Fruit fly (Drosophila melanogaster) whole organism, embryonic: ENCODE measurements around the gene Chchd2.

Source experiments
- CG10274 ChIP-seq: fragments of 200-800 bp; sonication (Bioruptor generic); optimal IDR thresholded peaks from 3 replicates; lab custom pipeline; 2017; ENCODE audit warnings: missing biosample characterization, mild to moderate bottlenecking, missing genetic modification characterization
- CG10321 ChIP-seq: fragments of 200-800 bp; sonication (Bioruptor generic); IDR thresholded peaks from 2 replicates; pipeline ENCODE4 v1.3.6; 2022; ENCODE audit warnings: missing biosample characterization, missing genetic modification characterization
- CG10959 ChIP-seq: fragments of 200-800 bp; sonication (Bioruptor generic); IDR thresholded peaks from 2 replicates; pipeline ENCODE4 v1.3.6; 2022; ENCODE audit warnings: missing biosample characterization, missing genetic modification characterization
- CG12071 ChIP-seq: fragments of 200-800 bp; sonication (Bioruptor generic); optimal IDR thresholded peaks from 3 replicates; lab custom pipeline; 2018; ENCODE audit warnings: missing biosample characterization, mild to moderate bottlenecking, missing genetic modification characterization
- CG14860 ChIP-seq: fragments of 200-800 bp; sonication (Bioruptor generic); IDR thresholded peaks from 3 replicates; pipeline ENCODE4 v1.3.6; 2022; ENCODE audit warnings: missing biosample characterization, missing genetic modification characterization; ENCODE audit not compliant: partially characterized antibody
- CG15601 ChIP-seq: fragments of 200-800 bp; sonication (Bioruptor generic); optimal IDR thresholded peaks from 3 replicates; lab custom pipeline; 2019; ENCODE audit warnings: missing biosample characterization, mild to moderate bottlenecking, missing genetic modification characterization, moderate library complexity
- CG16815 ChIP-seq: fragments of 200-800 bp; sonication (Bioruptor generic); optimal IDR thresholded peaks from 3 replicates; lab custom pipeline; 2017; ENCODE audit warnings: missing biosample characterization, mild to moderate bottlenecking, missing genetic modification characterization
- CG17186 ChIP-seq: fragments of 200-800 bp; sonication (Bioruptor generic); optimal IDR thresholded peaks from 3 replicates; lab custom pipeline; 2017; ENCODE audit warnings: missing biosample characterization, missing genetic modification reagents, missing genetic modification characterization
- CG17328 ChIP-seq: fragments of 200-800 bp; sonication (Bioruptor generic); IDR thresholded peaks from 2 replicates; pipeline ENCODE4 v1.3.6; 2022; ENCODE audit warnings: missing biosample characterization, missing genetic modification characterization
- CG1792 ChIP-seq: fragments of 200-800 bp; sonication (Bioruptor generic); optimal IDR thresholded peaks from 2 replicates; lab custom pipeline; 2016; ENCODE audit warnings: missing biosample characterization, missing genetic modification characterization
- CG2712 ChIP-seq: fragments of 200-800 bp; optimal IDR thresholded peaks from 3 replicates; lab custom pipeline; 2019; ENCODE audit warnings: missing biosample characterization, mild to moderate bottlenecking, missing genetic modification characterization, moderate library complexity
- CG2875 ChIP-seq: fragments of 200-800 bp; sonication (Bioruptor generic); optimal IDR thresholded peaks from 2 replicates; lab custom pipeline; 2017; ENCODE audit warnings: missing biosample characterization, mild to moderate bottlenecking, missing genetic modification characterization, missing genetic modification reagents
- CG30403 ChIP-seq: fragments of 200-800 bp; sonication (Bioruptor generic); optimal IDR thresholded peaks from 3 replicates; lab custom pipeline; 2016; ENCODE audit warnings: missing biosample characterization, missing genetic modification characterization
- CG43689 ChIP-seq: fragments of 200-800 bp; sonication (Bioruptor generic); IDR thresholded peaks from 2 replicates; pipeline ENCODE4 v1.3.6; 2022; ENCODE audit warnings: missing biosample characterization, missing genetic modification characterization
- CG4707 ChIP-seq: fragments of 200-800 bp; sonication (Bioruptor generic); optimal IDR thresholded peaks from 2 replicates; lab custom pipeline; 2018; ENCODE audit warnings: missing biosample characterization, mild to moderate bottlenecking, missing genetic modification characterization, moderate library complexity
- CG5953 ChIP-seq: fragments of 200-800 bp; sonication (Bioruptor generic); IDR thresholded peaks from 2 replicates; pipeline ENCODE4 v1.3.6; 2022; ENCODE audit warnings: missing biosample characterization, missing genetic modification characterization
- CG7839 ChIP-seq: fragments of 200-800 bp; sonication (Bioruptor generic); optimal IDR thresholded peaks from 3 replicates; lab custom pipeline; 2018; ENCODE audit warnings: missing biosample characterization, mild to moderate bottlenecking, missing genetic modification characterization, moderate library complexity
- CG8765 ChIP-seq: fragments of 200-800 bp; sonication (Bioruptor generic); IDR thresholded peaks from 2 replicates; pipeline ENCODE4 v1.3.6; 2022; ENCODE audit warnings: missing biosample characterization, missing genetic modification characterization
- CG8924 ChIP-seq: fragments of 200-800 bp; optimal IDR thresholded peaks from 3 replicates; lab custom pipeline; 2019; ENCODE audit warnings: missing biosample characterization, mild to moderate bottlenecking, missing genetic modification characterization, moderate library complexity
- CG9876 ChIP-seq: fragments of 200-800 bp; sonication (Bioruptor generic); optimal IDR thresholded peaks from 2 replicates; lab custom pipeline; 2016; ENCODE audit warnings: missing biosample characterization, missing genetic modification characterization
- Dll ChIP-seq: fragments of 200-800 bp; sonication (Bioruptor generic); IDR thresholded peaks from 4 replicates; pipeline ENCODE4 v1.3.6; 2022; ENCODE audit warnings: missing biosample characterization, missing genetic modification characterization; ENCODE audit not compliant: partially characterized antibody
- E2f1 ChIP-seq: fragments of 200-800 bp; sonication (Bioruptor generic); IDR thresholded peaks from 2 replicates; pipeline ENCODE4 v1.3.6; 2022; ENCODE audit warnings: missing biosample characterization, missing genetic modification characterization
- Ets65A ChIP-seq: fragments of 200-800 bp; sonication (Bioruptor generic); peaks from one replicate; lab custom pipeline; 2016; ENCODE audit warnings: missing biosample characterization, missing genetic modification characterization
- Ets97D ChIP-seq: fragments of 200-800 bp; sonication (Bioruptor generic); optimal IDR thresholded peaks from 3 replicates; lab custom pipeline; 2016; ENCODE audit warnings: missing biosample characterization, missing genetic modification characterization
- HHEX ChIP-seq: fragments of 200-800 bp; sonication (Bioruptor generic); optimal IDR thresholded peaks from 3 replicates; lab custom pipeline; 2017; ENCODE audit warnings: missing biosample characterization, mild to moderate bottlenecking, missing genetic modification characterization, missing genetic modification reagents
- HLH4C ChIP-seq: fragments of 200-800 bp; sonication (Bioruptor generic); IDR thresholded peaks from 3 replicates; pipeline ENCODE4 v1.3.6; 2022; ENCODE audit warnings: missing biosample characterization, missing genetic modification characterization; ENCODE audit not compliant: partially characterized antibody
- HLH54F ChIP-seq: fragments of 200-800 bp; sonication (Bioruptor generic); optimal IDR thresholded peaks from 3 replicates; lab custom pipeline; 2016; ENCODE audit warnings: missing biosample characterization, missing genetic modification characterization
- Hmr ChIP-seq: fragments of 200-800 bp; sonication (Bioruptor generic); optimal IDR thresholded peaks from 3 replicates; lab custom pipeline; 2017; ENCODE audit warnings: mild to moderate bottlenecking, missing biosample characterization, missing genetic modification reagents, missing genetic modification characterization
- Lhr ChIP-seq: fragments of 200-800 bp; sonication (Bioruptor generic); optimal IDR thresholded peaks from 3 replicates; lab custom pipeline; 2017; ENCODE audit warnings: mild to moderate bottlenecking, missing biosample characterization, missing genetic modification reagents, missing genetic modification characterization
- Lim3 ChIP-seq: fragments of 200-800 bp; sonication (Bioruptor generic); IDR thresholded peaks from 2 replicates; pipeline ENCODE4 v1.3.6; 2022; ENCODE audit warnings: missing biosample characterization, missing genetic modification characterization
- Mad ChIP-seq: fragments of 200-800 bp; sonication (Bioruptor generic); optimal IDR thresholded peaks from 2 replicates; lab custom pipeline; 2016; ENCODE audit warnings: missing biosample characterization, missing genetic modification characterization
- Med ChIP-seq: fragments of 200-800 bp; sonication (Bioruptor generic); peaks from one replicate; lab custom pipeline; 2016; ENCODE audit warnings: missing biosample characterization, missing genetic modification characterization, mild to moderate bottlenecking, inconsistent platforms, moderate library complexity
- Nf-YB ChIP-seq: fragments of 200-800 bp; sonication (Bioruptor generic); optimal IDR thresholded peaks from 3 replicates; lab custom pipeline; 2019; ENCODE audit warnings: missing biosample characterization, mild to moderate bottlenecking, missing genetic modification characterization, moderate library complexity
- Pdp1 ChIP-seq, 2 experiments: fragments of 200-800 bp; sonication (Bioruptor generic); optimal IDR thresholded peaks; 3 replicates each; lab custom pipeline; 2016; ENCODE audit warnings: missing biosample characterization in 2 of 2, missing genetic modification characterization in 2 of 2, mild to moderate bottlenecking in 1 of 2, moderate library complexity in 1 of 2
- Usf ChIP-seq: fragments of 200-800 bp; sonication (Bioruptor generic); optimal IDR thresholded peaks from 2 replicates; lab custom pipeline; 2017; ENCODE audit warnings: missing genotype, missing biosample characterization, missing genetic modification characterization
- YL-1 ChIP-seq: fragments of 200-800 bp; sonication (Bioruptor generic); optimal IDR thresholded peaks from 3 replicates; lab custom pipeline; 2017; ENCODE audit warnings: missing biosample characterization, mild to moderate bottlenecking, missing genetic modification characterization
- aop ChIP-seq: fragments of 200-800 bp; sonication (Bioruptor generic); IDR thresholded peaks from 2 replicates; pipeline ENCODE4 v1.3.6; 2022; ENCODE audit warnings: missing biosample characterization, missing genetic modification characterization
- corto ChIP-seq: fragments of 200-800 bp; sonication (Bioruptor generic); optimal IDR thresholded peaks from 2 replicates; lab custom pipeline; 2016; ENCODE audit warnings: missing biosample characterization, mild to moderate bottlenecking, missing genetic modification characterization, moderate library complexity
- dmrt99B ChIP-seq: fragments of 200-800 bp; sonication (Bioruptor generic); optimal IDR thresholded peaks from 2 replicates; lab custom pipeline; 2018; ENCODE audit warnings: missing biosample characterization, mild to moderate bottlenecking, missing genetic modification characterization, moderate library complexity
- gsb-n ChIP-seq: fragments of 200-800 bp; sonication (Bioruptor generic); optimal IDR thresholded peaks from 3 replicates; lab custom pipeline; 2018; ENCODE audit warnings: missing biosample characterization, mild to moderate bottlenecking, missing genetic modification characterization
- hbn ChIP-seq: fragments of 200-800 bp; sonication (Bioruptor generic); IDR thresholded peaks from 2 replicates; pipeline ENCODE4 v1.3.6; 2022; ENCODE audit warnings: missing biosample characterization, missing genetic modification characterization; ENCODE audit not compliant: partially characterized antibody
- klu ChIP-seq: fragments of 200-800 bp; sonication (Bioruptor generic); IDR thresholded peaks from 2 replicates; pipeline ENCODE4 v1.3.6; 2022; ENCODE audit warnings: missing biosample characterization, missing genetic modification characterization
- maf-S ChIP-seq: fragments of 200-800 bp; sonication (Bioruptor generic); optimal IDR thresholded peaks from 2 replicates; lab custom pipeline; 2016; ENCODE audit warnings: missing biosample characterization, missing genetic modification characterization
- phol ChIP-seq: fragments of 200-800 bp; sonication (Bioruptor generic); optimal IDR thresholded peaks from 3 replicates; lab custom pipeline; 2018; ENCODE audit warnings: missing biosample characterization, mild to moderate bottlenecking, missing genetic modification characterization, moderate library complexity
- repo ChIP-seq: fragments of 200-800 bp; sonication (Bioruptor generic); optimal IDR thresholded peaks from 2 replicates; lab custom pipeline; 2016; ENCODE audit warnings: missing biosample characterization, missing genetic modification characterization
- row ChIP-seq: fragments of 200-800 bp; sonication (Bioruptor generic); IDR thresholded peaks from 3 replicates; pipeline ENCODE4 v1.3.6; 2022; ENCODE audit warnings: missing biosample characterization, missing genetic modification characterization
- stwl ChIP-seq: fragments of 200-800 bp; sonication (Bioruptor generic); optimal IDR thresholded peaks from 3 replicates; lab custom pipeline; 2018; ENCODE audit warnings: missing biosample characterization, mild to moderate bottlenecking, missing genetic modification characterization, moderate library complexity
- unc-4 ChIP-seq: fragments of 200-800 bp; sonication (Bioruptor generic); IDR thresholded peaks from 2 replicates; pipeline ENCODE4 v1.3.6; 2022; ENCODE audit warnings: missing biosample characterization, missing genetic modification characterization; ENCODE audit not compliant: partially characterized antibody
- vvl ChIP-seq: fragments of 200-800 bp; sonication (Bioruptor generic); IDR thresholded peaks from 2 replicates; pipeline ENCODE4 v1.3.6; 2022; ENCODE audit warnings: missing biosample characterization, missing genetic modification characterization

Chchd2 gene

DNA sequence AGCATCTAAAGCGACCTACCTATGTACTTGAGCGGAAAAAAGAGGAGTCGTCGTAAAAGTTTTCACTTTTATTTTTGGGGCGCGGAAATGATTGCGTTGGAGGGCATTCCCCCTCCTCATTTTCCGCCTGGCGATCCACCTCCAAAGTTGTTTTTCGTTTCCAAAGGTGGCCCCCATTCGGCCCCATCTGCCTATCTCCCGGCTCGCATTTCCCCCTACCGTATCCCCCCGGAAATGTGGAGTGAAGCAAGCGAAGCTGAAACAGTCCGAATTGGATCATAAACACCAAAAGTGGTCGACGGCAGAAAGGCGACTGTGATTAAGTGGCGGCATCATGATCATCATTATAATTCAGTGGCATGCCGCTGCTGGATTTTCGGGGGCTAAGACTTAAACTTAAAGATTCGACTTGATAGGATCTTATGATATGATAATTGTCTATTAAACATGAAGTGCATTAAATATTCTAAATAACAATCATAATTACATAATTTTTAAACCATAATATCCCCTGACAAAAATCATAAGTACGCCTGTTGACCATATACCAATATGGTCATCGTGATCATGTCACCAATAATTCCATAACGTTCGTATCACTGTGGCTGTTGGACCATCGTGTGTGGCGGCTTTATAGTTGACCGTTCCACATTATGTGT, 25.1 kb upstream of the Chchd2 start (continued):
- TF ChIP-seq Ets65A (GFP tag; lab: Kevin White, UChicago): peak; percentile 89
- TF ChIP-seq dmrt99B (tag; lab: Kevin White, UChicago): peak; percentile 82
- peak; percentile 11 for TF ChIP-seq CG10274 (GFP tag; lab: Kevin White, UChicago)
- TF ChIP-seq aop (GFP tag; lab: Robert Waterston, UW): no peak
- TF ChIP-seq Lim3: no peak
- peak; percentile 39 for TF ChIP-seq HLH54F (GFP tag; lab: Kevin White, UChicago)
- no peak for TF ChIP-seq maf-S (GFP tag; lab: Kevin White, UChicago)
- peak; percentile 61 for TF ChIP-seq CG12071 (GFP tag; lab: Kevin White, UChicago)
- peak; percentile 18 for TF ChIP-seq CG4707 (GFP tag; lab: Kevin White, UChicago)
- TF ChIP-seq CG43689: peak; percentile 72
- TF ChIP-seq CG17328 (GFP tag; lab: Robert Waterston, UW): peak; percentile 69
- TF ChIP-seq CG10959 (GFP tag; lab: Robert Waterston, UW): no peak
- peak; percentile 62 for TF ChIP-seq gsb-n (tag; lab: Kevin White, UChicago)
- TF ChIP-seq klu: peak; percentile 62
- TF ChIP-seq CG1792 (GFP tag; lab: Kevin White, UChicago): peak; percentile 14
- peak; percentile 42 for TF ChIP-seq HHEX (GFP tag; lab: Kevin White, UChicago)
- TF ChIP-seq Dll (GFP tag; lab: Robert Waterston, UW): no peak
- TF ChIP-seq CG2712 (tag; lab: Kevin White, UChicago): peak; percentile 76
- TF ChIP-seq stwl (tag; lab: Kevin White, UChicago): no peak
- peak; percentile 79 for TF ChIP-seq vvl
- TF ChIP-seq Hmr (GFP tag; lab: Kevin White, UChicago): peak; percentile 78
- peak; percentile 43 for TF ChIP-seq CG15601 (tag; lab: Kevin White, UChicago)
- TF ChIP-seq Ets97D: peak; percentile 35
- peak; percentile 79 for TF ChIP-seq phol (tag; lab: Kevin White, UChicago)
- TF ChIP-seq CG14860 (GFP tag; lab: Robert Waterston, UW): no peak
- TF ChIP-seq CG8765 (GFP tag; lab: Robert Waterston, UW): no peak
- TF ChIP-seq CG2875 (GFP tag; lab: Kevin White, UChicago): peak; percentile 41
- TF ChIP-seq CG17186: peak; percentile 16
- peak; percentile 83 for TF ChIP-seq row
- TF ChIP-seq CG7839: peak; percentile 78
- TF ChIP-seq corto (GFP tag; lab: Kevin White, UChicago): no peak
- TF ChIP-seq Nf-YB (GFP tag; lab: Kevin White, UChicago): peak; percentile 48
- TF ChIP-seq hbn: no peak
- TF ChIP-seq Lhr (GFP tag; lab: Kevin White, UChicago): peak; percentile 10
- peak; percentile 88 for TF ChIP-seq Med (GFP tag; lab: Kevin White, UChicago)
- peak; percentile 32 for TF ChIP-seq CG16815
- peak; percentile 67 to 73 for TF ChIP-seq Pdp1 (GFP tag; optimal IDR thresholded peaks at IDR 0.05; lab: Kevin White, UChicago)
- TF ChIP-seq HLH4C (GFP tag; lab: Robert Waterston, UW): no peak
- peak; percentile 79 for TF ChIP-seq CG8924 (tag; lab: Kevin White, UChicago)
- no peak for TF ChIP-seq CG10321
- TF ChIP-seq CG9876 (GFP tag; lab: Kevin White, UChicago): no peak
- no peak for TF ChIP-seq repo
- peak; percentile 74 for TF ChIP-seq E2f1 (GFP tag; lab: Robert Waterston, UW)
- peak; percentile 77 for TF ChIP-seq CG30403 (GFP tag; lab: Kevin White, UChicago)
- TF ChIP-seq unc-4 (GFP tag; lab: Robert Waterston, UW): no peak
- no peak for TF ChIP-seq YL-1
- peak; percentile 54; the same call in 1 of the 2 replicates for TF ChIP-seq CG5953 (GFP tag; lab: Robert Waterston, UW)
- TF ChIP-seq Usf: no peak
- peak; percentile 56 for TF ChIP-seq Mad
